Worm (Caenorhabditis elegans) whole organism, young adult: ENCODE results near the gene C17G1.14.

Experiments
- B0019.2 ChIP-seq: fragments of 200-800 bp; sonication (Bioruptor generic); conservative IDR thresholded peaks from 2 replicates; pipeline ENCODE4 v1.3.6; 2022; ENCODE audit warnings: missing genetic modification reagents, missing genetic modification characterization, missing compliant biosample characterization
- B0336.3 ChIP-seq: fragments of 200-800 bp; sonication (Bioruptor generic); IDR thresholded peaks from 2 replicates; pipeline ENCODE4 v1.3.6; 2022; ENCODE audit warnings: missing genetic modification characterization, missing compliant biosample characterization
- C06A6.2 ChIP-seq: fragments of 200-800 bp; sonication (Bioruptor generic); conservative IDR thresholded peaks from 2 replicates; pipeline ENCODE4 v1.3.6; 2022; ENCODE audit warnings: missing genetic modification characterization, missing compliant biosample characterization
- C17E4.6 ChIP-seq: fragments of 200-800 bp; sonication (Bioruptor generic); IDR thresholded peaks from 2 replicates; pipeline ENCODE4 v1.3.6; 2022; ENCODE audit warnings: missing genetic modification reagents, missing genetic modification characterization, missing compliant biosample characterization
- D2030.7 ChIP-seq: fragments of 200-800 bp; sonication (Bioruptor generic); IDR thresholded peaks from 2 replicates; pipeline ENCODE4 v1.3.6; 2022; ENCODE audit warnings: missing genetic modification reagents, missing genetic modification characterization, missing compliant biosample characterization
- F10E7.11 ChIP-seq: sonication (generic microtip); optimal IDR thresholded peaks from 2 replicates; lab custom pipeline; 2017; ENCODE audit warnings: mild to moderate bottlenecking, missing genetic modification characterization, moderate library complexity, missing compliant biosample characterization
- F33H1.4 ChIP-seq: fragments of 200-800 bp; sonication (Bioruptor generic); IDR thresholded peaks from 2 replicates; pipeline ENCODE4 v1.3.6; 2022; ENCODE audit warnings: missing genetic modification reagents, missing genetic modification characterization, missing compliant biosample characterization
- F37B4.10 ChIP-seq: fragments of 200-800 bp; sonication (Bioruptor generic); IDR thresholded peaks from 2 replicates; pipeline ENCODE4 v1.3.6; 2022; ENCODE audit warnings: missing genetic modification characterization, missing compliant biosample characterization
- F55B11.4 ChIP-seq: sonication (generic microtip); optimal IDR thresholded peaks from 2 replicates; lab custom pipeline; 2016; ENCODE audit warnings: missing compliant biosample characterization, missing genetic modification characterization, borderline replicate concordance; ENCODE audit not compliant: insufficient read depth
- F57C9.4 ChIP-seq: sonication (generic microtip); optimal IDR thresholded peaks from 2 replicates; lab custom pipeline; 2017; ENCODE audit warnings: mild to moderate bottlenecking, missing genetic modification characterization, missing compliant biosample characterization
- K11D2.4 ChIP-seq: fragments of 200-800 bp; sonication (Bioruptor generic); IDR thresholded peaks from 2 replicates; pipeline ENCODE4 v1.3.6; 2022; ENCODE audit warnings: missing genetic modification reagents, missing genetic modification characterization, missing compliant biosample characterization
- K12H6.12 ChIP-seq: fragments of 200-800 bp; sonication (Bioruptor generic); optimal IDR thresholded peaks from 2 replicates; lab custom pipeline; 2018; ENCODE audit warnings: mild to moderate bottlenecking, missing genetic modification characterization, missing compliant biosample characterization
- Y53G8AR.9 ChIP-seq: fragments of 200-800 bp; sonication (Bioruptor generic); conservative IDR thresholded peaks from 2 replicates; pipeline ENCODE4 v1.3.6; 2022; ENCODE audit warnings: missing genetic modification reagents, missing genetic modification characterization, missing compliant biosample characterization
- Y95B8A.8 ChIP-seq: fragments of 200-800 bp; sonication (Bioruptor generic); IDR thresholded peaks from 2 replicates; pipeline ENCODE4 v1.3.6; 2022; ENCODE audit warnings: missing genetic modification reagents, missing genetic modification characterization, missing compliant biosample characterization
- attf-3 ChIP-seq: fragments of 200-800 bp; sonication (Bioruptor generic); conservative IDR thresholded peaks from 2 replicates; pipeline ENCODE4 v1.3.6; 2022; ENCODE audit warnings: missing genetic modification reagents, missing genetic modification characterization, missing compliant biosample characterization
- attf-5 ChIP-seq: fragments of 200-800 bp; sonication (Bioruptor generic); optimal IDR thresholded peaks from 2 replicates; lab custom pipeline; 2018; ENCODE audit warnings: mild to moderate bottlenecking, missing genetic modification characterization, missing compliant biosample characterization
- ceh-100 ChIP-seq: fragments of 200-800 bp; sonication (Bioruptor generic); IDR thresholded peaks from 2 replicates; pipeline ENCODE4 v1.3.6; 2022; ENCODE audit warnings: missing genetic modification reagents, missing genetic modification characterization, missing compliant biosample characterization
- dpff-1 ChIP-seq: sonication (generic microtip); optimal IDR thresholded peaks from 2 replicates; lab custom pipeline; 2017; ENCODE audit warnings: mild to moderate bottlenecking, missing genetic modification characterization, missing compliant biosample characterization
- dpl-1 ChIP-seq: fragments of 150-350 bp; optimal IDR thresholded peaks from 2 replicates; lab custom pipeline; 2014; ENCODE audit warnings: missing biosample characterization, missing genetic modification reagents, missing genetic modification characterization
- him-1 ChIP-seq: sonication (generic microtip); optimal IDR thresholded peaks from 2 replicates; lab custom pipeline; 2016; ENCODE audit warnings: missing genotype, missing genetic modification reagents, missing genetic modification characterization, missing compliant biosample characterization
- hlh-12 ChIP-seq: sonication (generic microtip); optimal IDR thresholded peaks from 2 replicates; lab custom pipeline; 2016; ENCODE audit warnings: missing genetic modification characterization, missing compliant biosample characterization
- let-526 ChIP-seq: fragments of 200-800 bp; sonication (Bioruptor generic); IDR thresholded peaks from 2 replicates; pipeline ENCODE4 v1.3.6; 2022; ENCODE audit warnings: missing genetic modification reagents, missing genetic modification characterization, missing compliant biosample characterization
- lin-54 ChIP-seq: fragments of 200-800 bp; sonication (Bioruptor generic); optimal IDR thresholded peaks from 2 replicates; lab custom pipeline; 2018; ENCODE audit warnings: mild to moderate bottlenecking, missing genetic modification characterization, missing compliant biosample characterization
- lsl-1 ChIP-seq: fragments of 200-800 bp; sonication (Bioruptor generic); optimal IDR thresholded peaks from 2 replicates; lab custom pipeline; 2018; ENCODE audit warnings: mild to moderate bottlenecking, missing genetic modification characterization, moderate library complexity, missing compliant biosample characterization
- lsy-27 ChIP-seq: sonication (generic microtip); optimal IDR thresholded peaks from 2 replicates; lab custom pipeline; 2017; ENCODE audit warnings: missing genetic modification characterization, mild to moderate bottlenecking, missing compliant biosample characterization, antibody characterized with exemption, missing genotype, borderline replicate concordance; ENCODE audit not compliant: insufficient read depth
- madf-3 ChIP-seq: fragments of 200-800 bp; sonication (Bioruptor generic); IDR thresholded peaks from 2 replicates; pipeline ENCODE4 v1.3.6; 2022; ENCODE audit warnings: missing genetic modification reagents, missing genetic modification characterization, missing compliant biosample characterization
- mes-4 ChIP-seq: sonication (generic microtip); optimal IDR thresholded peaks from 2 replicates; lab custom pipeline; 2016; ENCODE audit warnings: missing genotype, missing genetic modification characterization, missing compliant biosample characterization
- nfya-2 ChIP-seq: fragments of 200-800 bp; sonication (Bioruptor generic); IDR thresholded peaks from 2 replicates; pipeline ENCODE4 v1.3.6; 2022; ENCODE audit warnings: missing genetic modification reagents, missing genetic modification characterization, missing compliant biosample characterization
- nfyb-1 ChIP-seq: fragments of 200-800 bp; sonication (Bioruptor generic); IDR thresholded peaks from 2 replicates; pipeline ENCODE4 v1.3.6; 2022; ENCODE audit warnings: missing genetic modification reagents, missing genetic modification characterization, missing compliant biosample characterization
- nhr-120 ChIP-seq: fragments of 200-800 bp; sonication (Bioruptor generic); IDR thresholded peaks from 2 replicates; pipeline ENCODE4 v1.3.6; 2022; ENCODE audit warnings: missing genetic modification characterization, missing compliant biosample characterization
- nhr-80 ChIP-seq: sonication (generic microtip); optimal IDR thresholded peaks from 2 replicates; lab custom pipeline; 2016; ENCODE audit warnings: missing genetic modification characterization, missing compliant biosample characterization
- pbrm-1 ChIP-seq: fragments of 200-800 bp; sonication (Bioruptor generic); IDR thresholded peaks from 2 replicates; pipeline ENCODE4 v1.3.6; 2022; ENCODE audit warnings: missing genetic modification reagents, missing genetic modification characterization, missing compliant biosample characterization
- pha-4 ChIP-seq: fragments of 150-350 bp; sonication (generic microtip); optimal IDR thresholded peaks from 2 replicates; lab custom pipeline; 2014; ENCODE audit warnings: missing biosample characterization, missing genetic modification reagents, missing genetic modification characterization
- snpc-1.1 ChIP-seq: sonication (generic microtip); optimal IDR thresholded peaks from 2 replicates; lab custom pipeline; 2017; ENCODE audit warnings: missing genetic modification characterization, mild to moderate bottlenecking, missing compliant biosample characterization, antibody characterized with exemption, moderate library complexity, missing genotype, missing genetic modification reagents; ENCODE audit not compliant: insufficient read depth
- snpc-1.3 ChIP-seq: sonication (generic microtip); optimal IDR thresholded peaks from 2 replicates; lab custom pipeline; 2017; ENCODE audit warnings: missing genetic modification characterization, mild to moderate bottlenecking, missing compliant biosample characterization, antibody characterized with exemption, moderate library complexity, missing genotype, missing genetic modification reagents; ENCODE audit not compliant: insufficient read depth
- tbp1 ChIP-seq: fragments of 200-800 bp; sonication (Bioruptor generic); optimal IDR thresholded peaks from 2 replicates; lab custom pipeline; 2018; ENCODE audit warnings: mild to moderate bottlenecking, missing genetic modification characterization, missing compliant biosample characterization
- unc-130 ChIP-seq: sonication (generic microtip); optimal IDR thresholded peaks from 2 replicates; lab custom pipeline; 2016; ENCODE audit warnings: missing genetic modification reagents, missing genetic modification characterization, missing compliant biosample characterization
- unc-62 ChIP-seq: fragments of 150-350 bp; optimal IDR thresholded peaks from 2 replicates; lab custom pipeline; 2014; ENCODE audit warnings: missing biosample characterization, missing genetic modification reagents, missing genetic modification characterization

Gene C17G1.14

ce11 chrX:9954483-9955041 is 15.9 kb downstream of the C17G1.14 start, which contains the start of gene cysl-1:
Gene cysl-1, minus strand, starts transcription at chrX:9954533.
- TF ChIP-seq F57C9.4 (tag; lab: Kevin White, UChicago) (no peak), mes-4 (tag; lab: Kevin White, UChicago) (no peak), B0336.3 (GFP tag; lab: Robert Waterston, UW) (no peak), lin-54 (GFP tag; lab: Kevin White, UChicago) (no peak), tbp1 (no peak), him-1 (tag; lab: Kevin White, UChicago) (no peak), madf-3 (GFP tag; lab: Robert Waterston, UW) (no peak), C06A6.2 (GFP tag; lab: Robert Waterston, UW) (no peak), F33H1.4 (GFP tag; lab: Robert Waterston, UW) (no peak), C17E4.6 (GFP tag; lab: Robert Waterston, UW) (no peak), unc-130 (GFP tag; lab: Kevin White, UChicago) (no peak), Y95B8A.8 (GFP tag; lab: Robert Waterston, UW) (no peak), K12H6.12 (tag; lab: Kevin White, UChicago) (no peak), lsl-1 (GFP tag; lab: Kevin White, UChicago) (no peak), Y53G8AR.9 (GFP tag; lab: Robert Waterston, UW) (no peak), ceh-100 (no peak), snpc-1.3 (tag; lab: Kevin White, UChicago) (no peak), hlh-12 (tag; lab: Kevin White, UChicago) (no peak)

ce11 chrX:9956052-9956451 is 17.4 kb downstream of the C17G1.14 start:
- TF ChIP-seq F10E7.11 (tag; lab: Kevin White, UChicago), result no peak
- no peak for TF ChIP-seq nfyb-1 (GFP tag; lab: Robert Waterston, UW)
- no peak for TF ChIP-seq let-526 (GFP tag; lab: Robert Waterston, UW)
- no peak for TF ChIP-seq unc-62 (GFP tag; lab: Kevin White, UChicago)
- no peak for TF ChIP-seq snpc-1.3 (tag; lab: Kevin White, UChicago)
- no peak for TF ChIP-seq D2030.7
- TF ChIP-seq K11D2.4 (GFP tag; lab: Robert Waterston, UW), result no peak
- TF ChIP-seq F55B11.4 (tag; lab: Kevin White, UChicago), result no peak
- TF ChIP-seq nhr-120 (GFP tag; lab: Robert Waterston, UW), result no peak
- no peak for TF ChIP-seq F37B4.10 (GFP tag; lab: Robert Waterston, UW)
- TF ChIP-seq attf-3, result no peak
- no peak for TF ChIP-seq dpl-1 (GFP tag; lab: Kevin White, UChicago)
- no peak for TF ChIP-seq pha-4 (tag; lab: Kevin White, UChicago)
- TF ChIP-seq lsy-27 (tag; lab: Kevin White, UChicago), result no peak
- TF ChIP-seq dpff-1, result no peak
- no peak for TF ChIP-seq B0019.2 (GFP tag; lab: Robert Waterston, UW)
- TF ChIP-seq attf-5 (GFP tag; lab: Kevin White, UChicago), result no peak
- TF ChIP-seq nhr-80, result no peak
- no peak for TF ChIP-seq ceh-100

DNA sequence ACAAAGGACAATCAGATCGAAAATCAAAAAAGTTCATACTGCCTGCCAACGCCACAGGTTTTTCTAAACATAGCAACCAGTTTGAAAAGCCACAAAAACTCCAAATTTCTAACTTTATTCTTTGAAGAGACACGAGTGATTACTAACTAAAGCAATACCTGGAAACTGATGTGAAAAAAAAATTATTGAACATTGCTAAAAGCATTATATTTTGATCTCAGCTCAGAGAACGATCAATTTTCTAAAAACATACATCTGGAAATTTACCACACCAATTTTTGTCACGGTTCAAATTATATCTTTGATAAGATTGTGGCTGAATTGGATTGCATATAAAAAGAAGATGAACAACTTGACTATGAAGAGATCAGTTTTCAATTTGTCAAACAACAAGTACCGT is 18.8 kb downstream of the C17G1.14 start:
- TF ChIP-seq pbrm-1, result no peak
- no peak for TF ChIP-seq F10E7.11 (tag; lab: Kevin White, UChicago)
- TF ChIP-seq snpc-1.1, result no peak
- TF ChIP-seq nfya-2, result no peak
